Worm (Caenorhabditis elegans) whole organism, midembryonic: ENCODE measurements around the gene K09C6.8.

Experiments used
- T22C8.4 ChIP-seq: fragments of 200-800 bp; sonication (Bioruptor generic); IDR thresholded peaks from 2 replicates; pipeline ENCODE4 v1.3.6; 2022; ENCODE audit warnings: missing genetic modification characterization, missing compliant biosample characterization
- cog-1 ChIP-seq: sonication (generic microtip); optimal IDR thresholded peaks from 2 replicates; lab custom pipeline; 2016; ENCODE audit warnings: missing genetic modification characterization, missing compliant biosample characterization
- flt-1 ChIP-seq: fragments of 200-800 bp; sonication (Bioruptor generic); IDR thresholded peaks from 2 replicates; pipeline ENCODE4 v1.3.6; 2022; ENCODE audit warnings: missing genetic modification characterization, missing compliant biosample characterization
- klf-2 ChIP-seq: fragments of 200-800 bp; sonication (Bioruptor generic); conservative IDR thresholded peaks from 2 replicates; pipeline ENCODE4 v1.3.6; 2022; ENCODE audit warnings: missing genetic modification reagents, missing genetic modification characterization, missing compliant biosample characterization
- med-1 ChIP-seq: sonication (generic microtip); optimal IDR thresholded peaks from 2 replicates; lab custom pipeline; 2017; ENCODE audit warnings: missing genetic modification characterization, mild to moderate bottlenecking, missing compliant biosample characterization, antibody characterized with exemption, missing genetic modification reagents; ENCODE audit not compliant: insufficient read depth
- ref-1 ChIP-seq: fragments of 200-800 bp; sonication (Bioruptor generic); conservative IDR thresholded peaks from 2 replicates; pipeline ENCODE4 v1.3.6; 2022; ENCODE audit warnings: missing genetic modification reagents, missing genetic modification characterization, missing compliant biosample characterization
- tab-1 ChIP-seq: fragments of 200-800 bp; sonication (Bioruptor generic); IDR thresholded peaks from 2 replicates; pipeline ENCODE4 v1.3.6; 2022; ENCODE audit warnings: missing genetic modification characterization, missing compliant biosample characterization
- ztf-23 ChIP-seq: fragments of 200-800 bp; sonication (Bioruptor generic); IDR thresholded peaks from 2 replicates; pipeline ENCODE4 v1.3.6; 2022; ENCODE audit warnings: missing genetic modification reagents, missing genetic modification characterization, missing compliant biosample characterization
- ztf-29 ChIP-seq: fragments of 200-800 bp; sonication (Bioruptor generic); IDR thresholded peaks from 2 replicates; pipeline ENCODE4 v1.3.6; 2022; ENCODE audit warnings: missing genetic modification reagents, missing genetic modification characterization, missing compliant biosample characterization

The K09C6.8 gene

ce11 chrV:801555-802060, 41.4 kb downstream of the K09C6.8 start:
- TF ChIP-seq flt-1 (GFP tag; lab: Robert Waterston, UW): no peak
- no peak for TF ChIP-seq tab-1 (GFP tag; lab: Robert Waterston, UW)
- TF ChIP-seq ztf-23: no peak
- TF ChIP-seq med-1 (GFP tag; lab: Kevin White, UChicago): no peak
- no peak for TF ChIP-seq ref-1 (GFP tag; lab: Robert Waterston, UW)
- TF ChIP-seq ztf-29 (GFP tag; lab: Robert Waterston, UW): no peak
- no peak for TF ChIP-seq T22C8.4 (GFP tag; lab: Robert Waterston, UW)
- no peak for TF ChIP-seq klf-2 (GFP tag; lab: Robert Waterston, UW)
- no peak for TF ChIP-seq cog-1 (tag; lab: Kevin White, UChicago)

- TF ChIP-seq cog-1 (tag; lab: Kevin White, UChicago) (no peak), ztf-23 (no peak), tab-1 (GFP tag; lab: Robert Waterston, UW) (no peak), klf-2 (GFP tag; lab: Robert Waterston, UW) (no peak), T22C8.4 (GFP tag; lab: Robert Waterston, UW) (no peak), ref-1 (GFP tag; lab: Robert Waterston, UW) (no peak)
These were observed 42.7 kb downstream of the K09C6.8 start for ce11 chrV:800271-800670.

- no peak for TF ChIP-seq cog-1 (tag; lab: Kevin White, UChicago)
- no peak for TF ChIP-seq tab-1 (GFP tag; lab: Robert Waterston, UW)
- no peak for TF ChIP-seq ztf-23
- no peak for TF ChIP-seq ztf-29 (GFP tag; lab: Robert Waterston, UW)
- TF ChIP-seq flt-1 (GFP tag; lab: Robert Waterston, UW): no peak
- TF ChIP-seq ref-1 (GFP tag; lab: Robert Waterston, UW): no peak
- TF ChIP-seq med-1 (GFP tag; lab: Kevin White, UChicago): no peak
- TF ChIP-seq T22C8.4 (GFP tag; lab: Robert Waterston, UW): no peak
- no peak for TF ChIP-seq klf-2 (GFP tag; lab: Robert Waterston, UW)
These were observed 45.8 kb downstream of the K09C6.8 start for ce11 chrV:797241-797640.

ce11 chrV:794092-794491, 48.9 kb downstream of the K09C6.8 start:
- no peak for TF ChIP-seq klf-2 (GFP tag; lab: Robert Waterston, UW)
- TF ChIP-seq T22C8.4 (GFP tag; lab: Robert Waterston, UW): no peak
